Fruit fly (Drosophila melanogaster) whole organism, embryonic: ENCODE measurements around the gene Gr98c.

ENCODE experiments used
- Atf-2 ChIP-seq: fragments of 200-800 bp; sonication (Bioruptor generic); optimal IDR thresholded peaks from 2 replicates; lab custom pipeline; 2016; ENCODE audit warnings: missing biosample characterization, missing genetic modification characterization
- Bgb ChIP-seq: fragments of 200-800 bp; sonication (Bioruptor generic); IDR thresholded peaks from 2 replicates; pipeline ENCODE4 v1.3.6; 2022; ENCODE audit warnings: missing biosample characterization, missing genetic modification characterization; ENCODE audit not compliant: partially characterized antibody
- CG10959 ChIP-seq: fragments of 200-800 bp; sonication (Bioruptor generic); IDR thresholded peaks from 2 replicates; pipeline ENCODE4 v1.3.6; 2022; ENCODE audit warnings: missing biosample characterization, missing genetic modification characterization
- CG11695 ChIP-seq: fragments of 200-800 bp; sonication (Bioruptor generic); IDR thresholded peaks from 3 replicates; pipeline ENCODE4 v1.3.6; 2022; ENCODE audit warnings: missing biosample characterization, missing genetic modification characterization
- CG12104 ChIP-seq: fragments of 200-800 bp; sonication (Bioruptor generic); optimal IDR thresholded peaks from 3 replicates; lab custom pipeline; 2016; ENCODE audit warnings: missing biosample characterization, missing genetic modification characterization
- CG12236 ChIP-seq: fragments of 200-800 bp; sonication (Bioruptor generic); optimal IDR thresholded peaks from 2 replicates; lab custom pipeline; 2016; ENCODE audit warnings: missing biosample characterization, missing genetic modification characterization
- CG12299 ChIP-seq: fragments of 200-800 bp; sonication (Bioruptor generic); optimal IDR thresholded peaks from 2 replicates; lab custom pipeline; 2018; ENCODE audit warnings: missing biosample characterization, mild to moderate bottlenecking, missing genetic modification characterization
- CG12769 ChIP-seq: fragments of 200-800 bp; sonication (Bioruptor generic); optimal IDR thresholded peaks from 2 replicates; lab custom pipeline; 2019; ENCODE audit warnings: missing biosample characterization, mild to moderate bottlenecking, missing genetic modification characterization, moderate library complexity
- CG12942 ChIP-seq: fragments of 200-800 bp; sonication (Bioruptor generic); optimal IDR thresholded peaks from 3 replicates; lab custom pipeline; 2016; ENCODE audit warnings: missing biosample characterization, missing genetic modification characterization
- CG13775 ChIP-seq: fragments of 200-800 bp; sonication (Bioruptor generic); optimal IDR thresholded peaks from 3 replicates; lab custom pipeline; 2017; ENCODE audit warnings: missing biosample characterization, mild to moderate bottlenecking, missing genetic modification characterization
- CG14710 ChIP-seq: fragments of 200-800 bp; sonication (Bioruptor generic); optimal IDR thresholded peaks from 3 replicates; lab custom pipeline; 2019; ENCODE audit warnings: missing biosample characterization, mild to moderate bottlenecking, missing genetic modification characterization, moderate library complexity
- CG15011 ChIP-seq: fragments of 200-800 bp; sonication (Bioruptor generic); optimal IDR thresholded peaks from 3 replicates; lab custom pipeline; 2018; ENCODE audit warnings: missing biosample characterization, mild to moderate bottlenecking, missing genetic modification characterization
- CG15073 ChIP-seq: fragments of 200-800 bp; sonication (Bioruptor generic); optimal IDR thresholded peaks from 2 replicates; lab custom pipeline; 2016; ENCODE audit warnings: missing biosample characterization, missing genetic modification characterization
- CG1529 ChIP-seq: fragments of 200-800 bp; sonication (Bioruptor generic); optimal IDR thresholded peaks from 3 replicates; lab custom pipeline; 2018; ENCODE audit warnings: missing biosample characterization, missing genetic modification characterization
- CG15514 ChIP-seq: fragments of 200-800 bp; sonication (Bioruptor generic); optimal IDR thresholded peaks from 3 replicates; lab custom pipeline; 2017; ENCODE audit warnings: missing biosample characterization, missing genetic modification characterization, mild to moderate bottlenecking, moderate library complexity, missing genetic modification reagents
- CG16813 ChIP-seq: fragments of 200-800 bp; sonication (Bioruptor generic); IDR thresholded peaks from 3 replicates; pipeline ENCODE4 v1.3.6; 2022; ENCODE audit warnings: missing biosample characterization, missing genetic modification characterization; ENCODE audit not compliant: partially characterized antibody
- CG17361 ChIP-seq: fragments of 200-800 bp; sonication (Bioruptor generic); IDR thresholded peaks from 3 replicates; pipeline ENCODE4 v1.3.6; 2022; ENCODE audit warnings: missing biosample characterization, missing genetic modification characterization
- CG18476 ChIP-seq: fragments of 200-800 bp; sonication (Bioruptor generic); optimal IDR thresholded peaks from 2 replicates; lab custom pipeline; 2016; ENCODE audit warnings: missing biosample characterization, mild to moderate bottlenecking, missing genetic modification characterization
- CG2889 ChIP-seq: fragments of 200-800 bp; sonication (Bioruptor generic); IDR thresholded peaks from 3 replicates; pipeline ENCODE4 v1.3.6; 2022; ENCODE audit warnings: missing biosample characterization, missing genetic modification characterization
- CG32767 ChIP-seq: fragments of 200-800 bp; sonication (Bioruptor generic); IDR thresholded peaks from 2 replicates; pipeline ENCODE4 v1.3.6; 2022; ENCODE audit warnings: missing biosample characterization, missing genetic modification characterization
- CG42726 ChIP-seq: fragments of 200-800 bp; sonication (Bioruptor generic); IDR thresholded peaks from 2 replicates; pipeline ENCODE4 v1.3.6; 2022; ENCODE audit warnings: missing biosample characterization, missing genetic modification characterization; ENCODE audit not compliant: partially characterized antibody
- CG4282 ChIP-seq: fragments of 200-800 bp; sonication (Bioruptor generic); optimal IDR thresholded peaks from 2 replicates; lab custom pipeline; 2016; ENCODE audit warnings: missing biosample characterization, missing genetic modification characterization
- CG4707 ChIP-seq: fragments of 200-800 bp; sonication (Bioruptor generic); optimal IDR thresholded peaks from 2 replicates; lab custom pipeline; 2018; ENCODE audit warnings: missing biosample characterization, mild to moderate bottlenecking, missing genetic modification characterization, moderate library complexity
- CG7745 ChIP-seq: fragments of 200-800 bp; sonication (Bioruptor generic); optimal IDR thresholded peaks from 2 replicates; lab custom pipeline; 2018; ENCODE audit warnings: missing biosample characterization, mild to moderate bottlenecking, missing genetic modification characterization, moderate library complexity
- CkIIα-i1 ChIP-seq: fragments of 200-800 bp; sonication (Bioruptor generic); IDR thresholded peaks from 2 replicates; pipeline ENCODE4 v1.3.6; 2022; ENCODE audit warnings: missing biosample characterization, missing genetic modification characterization
- Dad ChIP-seq: fragments of 200-800 bp; sonication (Bioruptor generic); optimal IDR thresholded peaks from 3 replicates; lab custom pipeline; 2016; ENCODE audit warnings: missing biosample characterization, missing genetic modification characterization
- Doc3 ChIP-seq: fragments of 200-800 bp; sonication (Bioruptor generic); IDR thresholded peaks from 3 replicates; pipeline ENCODE4 v1.3.6; 2022; ENCODE audit warnings: missing biosample characterization, missing genetic modification characterization; ENCODE audit not compliant: partially characterized antibody
- Elba2 ChIP-seq: fragments of 200-800 bp; sonication (Bioruptor generic); optimal IDR thresholded peaks from 3 replicates; lab custom pipeline; 2016; ENCODE audit warnings: missing biosample characterization, missing genetic modification characterization
- Ets97D ChIP-seq: fragments of 200-800 bp; sonication (Bioruptor generic); optimal IDR thresholded peaks from 3 replicates; lab custom pipeline; 2016; ENCODE audit warnings: missing biosample characterization, missing genetic modification characterization
- Neu2 ChIP-seq: fragments of 200-800 bp; sonication (Bioruptor generic); optimal IDR thresholded peaks from 3 replicates; lab custom pipeline; 2016; ENCODE audit warnings: missing biosample characterization, missing genetic modification characterization, borderline replicate concordance
- Opbp ChIP-seq: fragments of 200-800 bp; sonication (Bioruptor generic); IDR thresholded peaks from 3 replicates; pipeline ENCODE4 v1.3.6; 2022; ENCODE audit warnings: missing biosample characterization, missing genetic modification characterization; ENCODE audit not compliant: partially characterized antibody
- PHDP ChIP-seq: fragments of 200-800 bp; sonication (Bioruptor generic); optimal IDR thresholded peaks from 3 replicates; lab custom pipeline; 2018; ENCODE audit warnings: missing biosample characterization, mild to moderate bottlenecking, missing genetic modification characterization, moderate library complexity
- Sox100B ChIP-seq: fragments of 200-800 bp; sonication (Bioruptor generic); optimal IDR thresholded peaks from 3 replicates; lab custom pipeline; 2018; ENCODE audit warnings: missing biosample characterization, mild to moderate bottlenecking, missing genetic modification characterization
- amos ChIP-seq: fragments of 200-800 bp; sonication (Bioruptor generic); IDR thresholded peaks from 2 replicates; pipeline ENCODE4 v1.3.6; 2022; ENCODE audit warnings: missing biosample characterization, missing genetic modification characterization; ENCODE audit not compliant: partially characterized antibody
- croc ChIP-seq: fragments of 200-800 bp; sonication (Bioruptor generic); conservative IDR thresholded peaks from 3 replicates; pipeline ENCODE4 v1.3.6; 2022; ENCODE audit warnings: missing biosample characterization, missing genetic modification characterization
- danr ChIP-seq: fragments of 200-800 bp; sonication (Bioruptor generic); IDR thresholded peaks from 2 replicates; pipeline ENCODE4 v1.3.6; 2022; ENCODE audit warnings: missing biosample characterization, missing genetic modification characterization
- fd64A ChIP-seq: fragments of 200-800 bp; sonication (Bioruptor generic); optimal IDR thresholded peaks from 3 replicates; lab custom pipeline; 2018; ENCODE audit warnings: missing biosample characterization, mild to moderate bottlenecking, missing genetic modification characterization
- gro ChIP-seq: fragments of 200-800 bp; sonication (Bioruptor generic); optimal IDR thresholded peaks from 2 replicates; lab custom pipeline; 2016; ENCODE audit warnings: missing biosample characterization, missing genetic modification characterization
- jigr1 ChIP-seq: fragments of 200-800 bp; sonication (Bioruptor generic); IDR thresholded peaks from 3 replicates; pipeline ENCODE4 v1.3.6; 2022; ENCODE audit warnings: missing biosample characterization, missing genetic modification characterization
- jing ChIP-seq: fragments of 200-800 bp; sonication (Bioruptor generic); optimal IDR thresholded peaks from 2 replicates; lab custom pipeline; 2018; ENCODE audit warnings: missing biosample characterization, mild to moderate bottlenecking, missing genetic modification characterization
- kah ChIP-seq: fragments of 200-800 bp; sonication (Bioruptor generic); optimal IDR thresholded peaks from 2 replicates; lab custom pipeline; 2018; ENCODE audit warnings: missing biosample characterization, mild to moderate bottlenecking, missing genetic modification characterization
- knrl ChIP-seq: fragments of 200-800 bp; sonication (Bioruptor generic); IDR thresholded peaks from 3 replicates; pipeline ENCODE4 v1.3.6; 2022; ENCODE audit warnings: missing biosample characterization, missing genetic modification characterization; ENCODE audit not compliant: partially characterized antibody
- lbe ChIP-seq: fragments of 200-800 bp; sonication (Bioruptor generic); optimal IDR thresholded peaks from 2 replicates; lab custom pipeline; 2016; ENCODE audit warnings: missing biosample characterization, mild to moderate bottlenecking, missing genetic modification characterization
- mirr ChIP-seq: fragments of 200-800 bp; sonication (Bioruptor generic); optimal IDR thresholded peaks from 3 replicates; lab custom pipeline; 2018; ENCODE audit warnings: missing biosample characterization, mild to moderate bottlenecking, missing genetic modification characterization
- nom ChIP-seq: fragments of 200-800 bp; sonication (Bioruptor generic); optimal IDR thresholded peaks from 2 replicates; lab custom pipeline; 2017; ENCODE audit warnings: missing biosample characterization, missing genetic modification characterization, mild to moderate bottlenecking, moderate library complexity, missing genetic modification reagents
- repo ChIP-seq: fragments of 200-800 bp; sonication (Bioruptor generic); optimal IDR thresholded peaks from 2 replicates; lab custom pipeline; 2016; ENCODE audit warnings: missing biosample characterization, missing genetic modification characterization
- seq ChIP-seq: fragments of 200-800 bp; sonication (Bioruptor generic); IDR thresholded peaks from 2 replicates; pipeline ENCODE4 v1.3.6; 2022; ENCODE audit warnings: missing biosample characterization, missing genetic modification characterization
- sisA ChIP-seq: fragments of 200-800 bp; sonication (Bioruptor generic); IDR thresholded peaks from 2 replicates; pipeline ENCODE4 v1.3.6; 2022; ENCODE audit warnings: missing biosample characterization, missing genetic modification characterization
- tgo ChIP-seq: fragments of 200-800 bp; sonication (Bioruptor generic); IDR thresholded peaks from 3 replicates; pipeline ENCODE4 v1.3.6; 2022; ENCODE audit warnings: missing biosample characterization, missing genetic modification characterization
- tup ChIP-seq: fragments of 200-800 bp; sonication (Bioruptor generic); optimal IDR thresholded peaks from 2 replicates; lab custom pipeline; 2016; ENCODE audit warnings: missing biosample characterization, mild to moderate bottlenecking, missing genetic modification characterization, moderate library complexity
- z ChIP-seq: fragments of 200-800 bp; sonication (Bioruptor generic); IDR thresholded peaks from 3 replicates; pipeline ENCODE4 v1.3.6; 2022; ENCODE audit warnings: missing biosample characterization, missing genetic modification characterization

Gr98c gene

dm6 chr3R:27556972-27557371, 12.7 kb downstream of the Gr98c start (continued):
- TF ChIP-seq kah (GFP tag; lab: Kevin White, UChicago) (no peak), Ets97D (GFP tag; lab: Kevin White, UChicago) (no peak), Sox100B (GFP tag; lab: Kevin White, UChicago) (no peak), CkIIα-i1 (GFP tag; lab: Robert Waterston, UW) (no peak), CG11695 (GFP tag; lab: Robert Waterston, UW) (peak; percentile 46; the same call in 2 of the 3 replicates), CG4707 (GFP tag; lab: Kevin White, UChicago) (no peak), Opbp (no peak), croc (GFP tag; lab: Robert Waterston, UW) (no peak), danr (GFP tag; lab: Robert Waterston, UW) (no peak), Atf-2 (GFP tag; lab: Kevin White, UChicago) (no peak), CG10959 (no peak), Neu2 (GFP tag; lab: Kevin White, UChicago) (no peak), knrl (GFP tag; lab: Robert Waterston, UW) (no peak), CG15073 (GFP tag; lab: Kevin White, UChicago) (no peak), CG15011 (no peak), tup (GFP tag; lab: Kevin White, UChicago) (no peak), CG1529 (no peak), CG12236 (GFP tag; lab: Kevin White, UChicago) (no peak), CG32767 (GFP tag; lab: Robert Waterston, UW) (no peak), CG17361 (GFP tag; lab: Robert Waterston, UW) (peak; percentile 41; the same call in 2 of the 3 replicates), mirr (GFP tag; lab: Kevin White, UChicago) (no peak), jigr1 (no peak), Bgb (GFP tag; lab: Robert Waterston, UW) (no peak), Doc3 (GFP tag; lab: Robert Waterston, UW) (no peak), jing (GFP tag; lab: Kevin White, UChicago) (no peak), CG16813 (GFP tag; lab: Robert Waterston, UW) (no peak), lbe (GFP tag; lab: Kevin White, UChicago) (no peak), CG13775 (GFP tag; lab: Kevin White, UChicago) (no peak), sisA (peak; percentile 44), z (GFP tag; lab: Robert Waterston, UW) (no peak), CG2889 (GFP tag; lab: Robert Waterston, UW) (no peak), PHDP (tag; lab: Kevin White, UChicago) (peak; percentile 22), CG14710 (tag; lab: Kevin White, UChicago) (no peak), CG12769 (peak; percentile 28), CG42726 (GFP tag; lab: Robert Waterston, UW) (no peak), Elba2 (no peak), CG7745 (tag; lab: Kevin White, UChicago) (no peak), CG12299 (no peak), fd64A (GFP tag; lab: Kevin White, UChicago) (no peak), amos (GFP tag; lab: Robert Waterston, UW) (no peak), CG18476 (GFP tag; lab: Kevin White, UChicago) (no peak), CG15514 (GFP tag; lab: Kevin White, UChicago) (peak; percentile 54), Dad (GFP tag; lab: Kevin White, UChicago) (no peak), CG12942 (GFP tag; lab: Kevin White, UChicago) (no peak), nom (no peak), gro (GFP tag; lab: Kevin White, UChicago) (peak; percentile 39), repo (GFP tag; lab: Kevin White, UChicago) (peak; percentile 24), CG12104 (no peak), CG4282 (GFP tag; lab: Kevin White, UChicago) (no peak), tgo (GFP tag; lab: Robert Waterston, UW) (peak; percentile 34; the same call in 2 of the 3 replicates), seq (GFP tag; lab: Robert Waterston, UW) (peak; percentile 42; the same call in 1 of the 2 replicates)
